Fruit fly (Drosophila melanogaster): Measurements from ENCODE around the gene fy.

Gene fy

DNA sequence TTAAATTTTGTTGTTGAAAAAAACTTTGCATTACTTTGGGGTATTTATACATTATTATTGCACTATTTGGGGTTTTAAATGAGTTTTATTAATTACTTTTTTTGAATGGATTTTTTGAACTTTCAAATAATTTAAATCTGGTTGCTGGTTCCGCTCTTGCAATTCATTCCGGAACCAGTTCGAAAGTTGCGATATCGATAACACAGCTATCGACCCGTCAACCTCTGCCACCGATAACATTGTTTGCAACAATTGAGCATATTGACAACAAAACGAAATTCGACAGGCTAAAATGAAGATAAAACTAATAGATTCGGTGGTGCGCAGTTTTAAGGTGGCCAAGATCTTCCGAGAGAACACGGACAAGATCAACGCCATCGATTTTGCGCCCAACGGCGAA, 28.8 kb downstream of the fy start, which contains the start of gene Wdr82 (continued):
- TF ChIP-seq Med (GFP tag) (peak; percentile 2), mam (GFP tag; optimal IDR thresholded peaks at IDR 0.05) (no peak), yki (optimal IDR thresholded peaks at IDR 0.05) (no peak), pzg (GFP tag; optimal IDR thresholded peaks at IDR 0.05) (peak; percentile 65), btn (GFP tag; optimal IDR thresholded peaks at IDR 0.05) (no peak), Atf3 (GFP tag; optimal IDR thresholded peaks at IDR 0.05) (no peak), CG2889 (GFP tag; IDR thresholded peaks at IDR 0.05) (no peak), sna (GFP tag; IDR thresholded peaks at IDR 0.05; ENCODE audit: partially characterized antibody) (peak; percentile 73), chinmo (GFP tag; IDR thresholded peaks at IDR 0.05; ENCODE audit: partially characterized antibody) (peak; percentile 83), CG12659 (GFP tag; optimal IDR thresholded peaks at IDR 0.05) (no peak), CG11504 (tag; optimal IDR thresholded peaks at IDR 0.05) (peak; percentile 77), CG13287 (GFP tag; IDR thresholded peaks at IDR 0.05; ENCODE audit: partially characterized antibody) (peak; percentile 85), CG14860 (GFP tag; IDR thresholded peaks at IDR 0.05; ENCODE audit: partially characterized antibody) (peak; percentile 62), CG4854 (GFP tag; optimal IDR thresholded peaks at IDR 0.05) (no peak), caup (GFP tag; optimal IDR thresholded peaks at IDR 0.05; ENCODE audit: severe bottlenecking) (no peak), vvl (GFP tag; IDR thresholded peaks at IDR 0.05) (0 out of 2 replicates have a peak, but pooled peaks have one; percentile 12), CG8290 (GFP tag; optimal IDR thresholded peaks at IDR 0.05) (no peak), CG8290 (tag; optimal IDR thresholded peaks at IDR 0.05) (peak in 1 of 2 experiments; percentile 10), Myb (GFP tag; optimal IDR thresholded peaks at IDR 0.05) (peak; percentile 52), CG13775 (GFP tag; optimal IDR thresholded peaks at IDR 0.05) (no peak), Dref (GFP tag; IDR thresholded peaks at IDR 0.05) (peak; percentile 85), Opbp (GFP tag; IDR thresholded peaks at IDR 0.05; ENCODE audit: partially characterized antibody) (peak; percentile 71; the same call in 2 of the 3 replicates), CG8944 (GFP tag; optimal IDR thresholded peaks at IDR 0.05) (no peak), crol (GFP tag; IDR thresholded peaks at IDR 0.05) (no peak), CG34224 (GFP tag; IDR thresholded peaks at IDR 0.05; ENCODE audit: partially characterized antibody) (peak; percentile 93), Rfx (GFP tag; IDR thresholded peaks at IDR 0.05) (no peak), grau (tag; optimal IDR thresholded peaks at IDR 0.05) (peak; percentile 3), CG15514 (GFP tag; optimal IDR thresholded peaks at IDR 0.05) (peak; percentile 100), CG17359 (tag; optimal IDR thresholded peaks at IDR 0.05) (no peak), seq (GFP tag; IDR thresholded peaks at IDR 0.05) (no peak), CG12155 (GFP tag; optimal IDR thresholded peaks at IDR 0.05) (no peak), CG17912 (GFP tag; optimal IDR thresholded peaks at IDR 0.05) (no peak), Sry-δ (GFP tag; optimal IDR thresholded peaks at IDR 0.05) (peak; percentile 47), CG17361 (GFP tag; IDR thresholded peaks at IDR 0.05) (no peak), wor (GFP tag; IDR thresholded peaks at IDR 0.05) (no peak), Ets97D (GFP tag; optimal IDR thresholded peaks at IDR 0.05) (peak; percentile 7), sob (GFP tag; IDR thresholded peaks at IDR 0.05) (no peak), pnt (GFP tag; optimal IDR thresholded peaks at IDR 0.05) (no peak), vnd (GFP tag; IDR thresholded peaks at IDR 0.05; ENCODE audit: partially characterized antibody) (peak; percentile 65), hth (optimal IDR thresholded peaks at IDR 0.05) (no peak), bbx (GFP tag; IDR thresholded peaks at IDR 0.05; ENCODE audit: partially characterized antibody) (peak; percentile 87), Dad (GFP tag; optimal IDR thresholded peaks at IDR 0.05) (no peak), Sin3A (optimal IDR thresholded peaks at IDR 0.05) (peak; percentile 5), Vsx1 (GFP tag; optimal IDR thresholded peaks at IDR 0.05) (no peak), dati (GFP tag; IDR thresholded peaks at IDR 0.05) (no peak), salm (tag; optimal IDR thresholded peaks at IDR 0.05) (no peak), chif (GFP tag; optimal IDR thresholded peaks at IDR 0.05) (no peak), row (GFP tag; IDR thresholded peaks at IDR 0.05) (peak; percentile 41; the same call in 1 of the 3 replicates), Hmr (GFP tag; optimal IDR thresholded peaks at IDR 0.05) (no peak), tna (GFP tag; IDR thresholded peaks at IDR 0.05; ENCODE audit: partially characterized antibody) (peak; percentile 83), B-H1 (GFP tag; IDR thresholded peaks at IDR 0.05) (no peak), lbe (GFP tag; optimal IDR thresholded peaks at IDR 0.05) (no peak)
